Worm (Caenorhabditis elegans) whole organism, L1 larva: ENCODE data around the gene T05C1.1.

ENCODE experiments used
- C16A3.4 ChIP-seq: fragments of 150-350 bp; optimal IDR thresholded peaks from 2 replicates; lab custom pipeline; 2014; ENCODE audit warnings: missing biosample characterization, missing genetic modification characterization
- aha-1 ChIP-seq: fragments of 150-350 bp; optimal IDR thresholded peaks from 2 replicates; lab custom pipeline; 2014; ENCODE audit warnings: missing biosample characterization, missing genetic modification characterization
- alr-1 ChIP-seq: fragments of 200-800 bp; sonication (Bioruptor generic); optimal IDR thresholded peaks from 2 replicates; lab custom pipeline; 2018; ENCODE audit warnings: borderline replicate concordance, mild to moderate bottlenecking, missing genetic modification characterization, missing compliant biosample characterization
- ama-1 ChIP-seq: fragments of 150-350 bp; optimal IDR thresholded peaks from 2 replicates; lab custom pipeline; 2014
- ceh-63 ChIP-seq: fragments of 200-800 bp; sonication (Bioruptor generic); optimal IDR thresholded peaks from 2 replicates; lab custom pipeline; 2018; ENCODE audit warnings: mild to moderate bottlenecking, missing genetic modification characterization, missing compliant biosample characterization
- ceh-8 ChIP-seq: fragments of 200-800 bp; sonication (Bioruptor generic); optimal IDR thresholded peaks from 2 replicates; lab custom pipeline; 2018; ENCODE audit warnings: mild to moderate bottlenecking, missing genetic modification characterization, moderate library complexity, missing compliant biosample characterization
- ceh-82 ChIP-seq, 3 experiments: fragments of 150-350 bp in 1 of 3; sonication (generic microtip) in 2 of 3; optimal IDR thresholded peaks; 2 replicates each; lab custom pipeline; 2014 to 2017; ENCODE audit warnings: missing biosample characterization in 3 of 3, missing genetic modification characterization in 3 of 3
- ceh-88 ChIP-seq: fragments of 200-800 bp; sonication (Bioruptor generic); IDR thresholded peaks from 2 replicates; pipeline ENCODE4 v1.3.6; 2022; ENCODE audit warnings: missing genetic modification characterization, missing compliant biosample characterization
- ceh-90 ChIP-seq: sonication (generic microtip); optimal IDR thresholded peaks from 2 replicates; lab custom pipeline; 2016; ENCODE audit warnings: missing genetic modification characterization, missing compliant biosample characterization
- ces-1 ChIP-seq: fragments of 150-350 bp; optimal IDR thresholded peaks from 2 replicates; lab custom pipeline; 2014; ENCODE audit warnings: missing biosample characterization, missing genetic modification reagents, missing genetic modification characterization
- dpl-1 ChIP-seq, 3 experiments: fragments of 150-350 bp in 2 of 3; sonication (generic microtip) in 1 of 3; optimal IDR thresholded peaks; 2 replicates each; lab custom pipeline; 2014 to 2017; ENCODE audit warnings: missing biosample characterization in 3 of 3, missing genetic modification characterization in 3 of 3, missing genetic modification reagents in 3 of 3
- efl-1 ChIP-seq, 4 experiments: fragments of 150-350 bp; optimal IDR thresholded peaks in 3 of 4; peaks in 1 of 4; 1 replicate in 1 of 4; 2 replicates in 3 of 4; lab custom pipeline; 2014; ENCODE audit warnings: missing biosample characterization in 2 of 4, missing genetic modification characterization in 2 of 4, missing genetic modification reagents in 2 of 4
- efl-3 ChIP-seq: fragments of 200-800 bp; sonication (Bioruptor generic); optimal IDR thresholded peaks from 2 replicates; lab custom pipeline; 2018; ENCODE audit warnings: mild to moderate bottlenecking, missing genetic modification characterization, missing compliant biosample characterization
- elt-2 ChIP-seq: sonication (generic microtip); optimal IDR thresholded peaks from 2 replicates; lab custom pipeline; 2016; ENCODE audit warnings: missing genetic modification characterization, mild to moderate bottlenecking, inconsistent platforms, missing compliant biosample characterization, missing genetic modification reagents
- elt-3 ChIP-seq, 6 experiments: fragments of 150-350 bp in 1 of 6; sonication (generic microtip); optimal IDR thresholded peaks; 2 replicates each; lab custom pipeline; 2017 to 2018; ENCODE audit warnings: missing biosample characterization in 6 of 6, missing genetic modification characterization in 6 of 6, inconsistent platforms in 1 of 6
- fkh-10 ChIP-seq: sonication (generic microtip); optimal IDR thresholded peaks from 2 replicates; lab custom pipeline; 2017; ENCODE audit warnings: missing biosample characterization, missing genetic modification reagents, missing genetic modification characterization
- fkh-8 ChIP-seq: sonication (generic microtip); optimal IDR thresholded peaks from 2 replicates; lab custom pipeline; 2016; ENCODE audit warnings: mild to moderate bottlenecking, missing genetic modification characterization, missing compliant biosample characterization
- fos-1 ChIP-seq: fragments of 150-350 bp; optimal IDR thresholded peaks from 2 replicates; lab custom pipeline; 2014; ENCODE audit warnings: missing biosample characterization, missing genetic modification characterization
- isw-1 ChIP-seq: fragments of 200-800 bp; sonication (Bioruptor generic); IDR thresholded peaks from 2 replicates; pipeline ENCODE4 v1.3.6; 2022; ENCODE audit warnings: missing genetic modification characterization, missing compliant biosample characterization
- lin-13 ChIP-seq: fragments of 150-350 bp; optimal IDR thresholded peaks from 2 replicates; lab custom pipeline; 2014; ENCODE audit warnings: missing biosample characterization, missing genetic modification reagents, missing genetic modification characterization
- lin-14 ChIP-seq: fragments of 200-800 bp; sonication (Bioruptor generic); optimal IDR thresholded peaks from 2 replicates; lab custom pipeline; 2018; ENCODE audit warnings: mild to moderate bottlenecking, missing genetic modification characterization, moderate library complexity, missing compliant biosample characterization
- lin-15B ChIP-seq: fragments of 150-350 bp; sonication (generic microtip); optimal IDR thresholded peaks from 3 replicates; lab custom pipeline; 2014; ENCODE audit warnings: missing biosample characterization, missing genetic modification characterization
- lin-35 ChIP-seq, 2 experiments: fragments of 150-350 bp; optimal IDR thresholded peaks; 2 replicates each; lab custom pipeline; 2014; ENCODE audit warnings: missing biosample characterization in 2 of 2, missing genetic modification characterization in 2 of 2, missing genetic modification reagents in 2 of 2
- lir-3 ChIP-seq: sonication (generic microtip); optimal IDR thresholded peaks from 2 replicates; lab custom pipeline; 2016; ENCODE audit warnings: mild to moderate bottlenecking, missing genetic modification characterization, moderate library complexity, missing compliant biosample characterization; ENCODE audit not compliant: poor library complexity
- lsy-2 ChIP-seq, 2 experiments: fragments of 150-350 bp; optimal IDR thresholded peaks; 2 replicates each; lab custom pipeline; 2014; ENCODE audit warnings: missing biosample characterization in 2 of 2, missing genetic modification characterization in 2 of 2
- mab-9 ChIP-seq: fragments of 200-800 bp; sonication (Bioruptor generic); IDR thresholded peaks from 2 replicates; pipeline ENCODE4 v1.3.6; 2022; ENCODE audit warnings: missing genetic modification reagents, missing genetic modification characterization, missing compliant biosample characterization
- mdl-1 ChIP-seq, 2 experiments: fragments of 150-350 bp; optimal IDR thresholded peaks; 2 replicates each; lab custom pipeline; 2014 to 2017; ENCODE audit warnings: missing biosample characterization in 2 of 2, missing genetic modification characterization in 2 of 2, inconsistent platforms in 1 of 2
- nhr-20 ChIP-seq: sonication (generic microtip); optimal IDR thresholded peaks from 2 replicates; lab custom pipeline; 2016; ENCODE audit warnings: mild to moderate bottlenecking, missing genetic modification characterization, missing compliant biosample characterization
- nhr-28 ChIP-seq: fragments of 150-350 bp; optimal IDR thresholded peaks from 2 replicates; lab custom pipeline; 2014; ENCODE audit warnings: missing biosample characterization, missing genetic modification characterization
- nhr-71 ChIP-seq: sonication (generic microtip); optimal IDR thresholded peaks from 2 replicates; lab custom pipeline; 2016; ENCODE audit warnings: mild to moderate bottlenecking, missing genetic modification characterization, moderate library complexity, missing compliant biosample characterization
- nhr-84 ChIP-seq: sonication (generic microtip); optimal IDR thresholded peaks from 2 replicates; lab custom pipeline; 2017; ENCODE audit warnings: missing biosample characterization, missing genetic modification characterization
- nhr-85 ChIP-seq: sonication (generic microtip); peaks from one replicate; lab custom pipeline; 2016; ENCODE audit warnings: missing genetic modification characterization, inconsistent platforms, missing compliant biosample characterization
- nhr-90 ChIP-seq: sonication (generic microtip); optimal IDR thresholded peaks from 2 replicates; lab custom pipeline; 2016; ENCODE audit warnings: mild to moderate bottlenecking, missing genetic modification characterization, missing compliant biosample characterization; ENCODE audit not compliant: poor library complexity
- pqm-1 ChIP-seq: sonication (generic microtip); optimal IDR thresholded peaks from 3 replicates; lab custom pipeline; 2017; ENCODE audit warnings: missing biosample characterization, missing genetic modification characterization
- skn-1 ChIP-seq: fragments of 150-350 bp; optimal IDR thresholded peaks from 2 replicates; lab custom pipeline; 2014; ENCODE audit warnings: missing biosample characterization, missing genetic modification characterization
- snpc-4 ChIP-seq: fragments of 150-350 bp; optimal IDR thresholded peaks from 2 replicates; lab custom pipeline; 2014; ENCODE audit warnings: missing biosample characterization, missing genetic modification characterization
- snu-23 ChIP-seq: sonication (generic microtip); optimal IDR thresholded peaks from 2 replicates; lab custom pipeline; 2016; ENCODE audit warnings: missing genetic modification characterization, missing compliant biosample characterization
- sup-37 ChIP-seq: fragments of 200-800 bp; sonication (Bioruptor generic); optimal IDR thresholded peaks from 2 replicates; lab custom pipeline; 2018; ENCODE audit warnings: mild to moderate bottlenecking, missing genetic modification characterization, missing compliant biosample characterization
- swsn-7 ChIP-seq: sonication (generic microtip); optimal IDR thresholded peaks from 2 replicates; lab custom pipeline; 2016; ENCODE audit warnings: missing genetic modification characterization, missing compliant biosample characterization
- tbx-2 ChIP-seq: sonication (generic microtip); optimal IDR thresholded peaks from 2 replicates; lab custom pipeline; 2016; ENCODE audit warnings: missing genetic modification characterization, missing compliant biosample characterization
- tlp-1 ChIP-seq: fragments of 150-350 bp; optimal IDR thresholded peaks from 2 replicates; lab custom pipeline; 2014; ENCODE audit warnings: missing biosample characterization, missing genetic modification characterization
- unc-30 ChIP-seq: sonication (generic microtip); optimal IDR thresholded peaks from 2 replicates; lab custom pipeline; 2017; ENCODE audit warnings: missing biosample characterization, missing genetic modification characterization
- unc-62 ChIP-seq: fragments of 150-350 bp; optimal IDR thresholded peaks from 2 replicates; lab custom pipeline; 2014; ENCODE audit warnings: missing biosample characterization, missing genetic modification reagents, missing genetic modification characterization
- unc-86 ChIP-seq: sonication (generic microtip); optimal IDR thresholded peaks from 2 replicates; lab custom pipeline; 2016; ENCODE audit warnings: missing genetic modification characterization, missing compliant biosample characterization
- vab-15 ChIP-seq: sonication (generic microtip); optimal IDR thresholded peaks from 2 replicates; lab custom pipeline; 2017; ENCODE audit warnings: missing genotype, mild to moderate bottlenecking, missing genetic modification characterization, missing compliant biosample characterization

T05C1.1 gene

ce11 chrII:4453051-4453450, 25.4 kb upstream of the T05C1.1 start, which contains the start of gene twk-2:
Gene twk-2, minus strand, starts transcription at chrII:4453151.
- TF ChIP-seq elt-2, result no peak

- TF ChIP-seq unc-86 (tag; lab: Kevin White, UChicago) (peak; percentile 55), efl-3 (GFP tag; lab: Kevin White, UChicago) (no peak), isw-1 (GFP tag; lab: Robert Waterston, UW) (no peak), aha-1 (tag; lab: Kevin White, UChicago) (no peak), fkh-10 (GFP tag; lab: Kevin White, UChicago) (no peak), nhr-85 (tag; lab: Kevin White, UChicago) (no peak), fos-1 (tag; lab: Kevin White, UChicago) (no peak), vab-15 (no peak), C16A3.4 (tag; lab: Kevin White, UChicago) (no peak), efl-1 (optimal IDR thresholded peaks at IDR 0.05; lab: Kevin White, UChicago) (no peak), efl-1 (GFP tag; optimal IDR thresholded peaks at IDR 0.05 in 1 of 2; lab: Kevin White, UChicago) (peak; percentile 13 to 56), mab-9 (no peak), nhr-28 (tag; lab: Kevin White, UChicago) (no peak), nhr-84 (tag; lab: Kevin White, UChicago) (no peak), elt-3 (tag; optimal IDR thresholded peaks at IDR 0.05; lab: Kevin White, UChicago) (no peak), tlp-1 (tag; lab: Kevin White, UChicago) (no peak), pqm-1 (tag; lab: Kevin White, UChicago) (no peak), lin-13 (no peak), ceh-88 (no peak), lir-3 (tag; lab: Kevin White, UChicago) (no peak), dpl-1 (GFP tag; optimal IDR thresholded peaks at IDR 0.05; lab: Kevin White, UChicago) (peak in 1 of 3 experiments; percentile 35), unc-30 (no peak), skn-1 (tag; lab: Kevin White, UChicago) (no peak), tbx-2 (tag; lab: Kevin White, UChicago) (no peak), nhr-20 (tag; lab: Kevin White, UChicago) (no peak), lin-14 (GFP tag; lab: Kevin White, UChicago) (peak; percentile 60), ceh-90 (tag; lab: Kevin White, UChicago) (no peak), lin-35 (GFP tag; optimal IDR thresholded peaks at IDR 0.05; lab: Kevin White, UChicago) (peak in 1 of 2 experiments; percentile 34), nhr-90 (tag; lab: Kevin White, UChicago) (no peak), snpc-4 (tag; lab: Kevin White, UChicago) (no peak), mdl-1 (tag; optimal IDR thresholded peaks at IDR 0.05; lab: Kevin White, UChicago) (no peak), alr-1 (tag; lab: Kevin White, UChicago) (no peak)
These were observed 24.9 kb upstream of the T05C1.1 start for ce11 chrII:4453453-4453852.

ce11 chrII:4454823-4455222, 23.6 kb upstream of the T05C1.1 start:
- TF ChIP-seq ceh-8 (GFP tag; lab: Kevin White, UChicago), result no peak
- TF ChIP-seq dpl-1 (GFP tag; optimal IDR thresholded peaks at IDR 0.05; lab: Kevin White, UChicago), result no peak
- TF ChIP-seq mdl-1 (tag; optimal IDR thresholded peaks at IDR 0.05; lab: Kevin White, UChicago), result no peak
- no peak for TF ChIP-seq ceh-63 (GFP tag; lab: Kevin White, UChicago)
- TF ChIP-seq lin-15B (tag; lab: Kevin White, UChicago), result no peak
- no peak for TF ChIP-seq unc-62 (GFP tag; lab: Kevin White, UChicago)

ce11 chrII:4456024-4456423, 22.4 kb upstream of the T05C1.1 start:
- TF ChIP-seq unc-86 (tag; lab: Kevin White, UChicago) (peak; percentile 68), lin-14 (GFP tag; lab: Kevin White, UChicago) (peak; percentile 82), tbx-2 (tag; lab: Kevin White, UChicago) (peak; percentile 48), ama-1 (no peak), nhr-71 (peak; percentile 40), ces-1 (GFP tag; lab: Kevin White, UChicago) (peak; percentile 18), snpc-4 (tag; lab: Kevin White, UChicago) (no peak), fkh-8 (tag; lab: Kevin White, UChicago) (peak; percentile 30), fkh-10 (GFP tag; lab: Kevin White, UChicago) (no peak), lin-35 (GFP tag; optimal IDR thresholded peaks at IDR 0.05; lab: Kevin White, UChicago) (peak in 1 of 2 experiments; percentile 22), efl-1 (optimal IDR thresholded peaks at IDR 0.05; lab: Kevin White, UChicago) (peak in 1 of 2 experiments; percentile 13), efl-1 (GFP tag; optimal IDR thresholded peaks at IDR 0.05 in 1 of 2; lab: Kevin White, UChicago) (no peak), nhr-84 (tag; lab: Kevin White, UChicago) (no peak), ceh-82 (tag; optimal IDR thresholded peaks at IDR 0.05; lab: Kevin White, UChicago) (peak in 2 of 3 experiments; percentile 22 to 61), sup-37 (GFP tag; lab: Kevin White, UChicago) (no peak), lsy-2 (tag; optimal IDR thresholded peaks at IDR 0.05; lab: Kevin White, UChicago) (peak in 1 of 2 experiments; percentile 30), swsn-7 (peak; percentile 47), elt-2 (no peak), mab-9 (peak; percentile 64; the same call in 1 of the 2 replicates), snu-23 (GFP tag; lab: Kevin White, UChicago) (peak; percentile 37), aha-1 (tag; lab: Kevin White, UChicago) (no peak), nhr-20 (tag; lab: Kevin White, UChicago) (no peak), isw-1 (GFP tag; lab: Robert Waterston, UW) (peak; percentile 23)
